Fruit fly (Drosophila melanogaster): ENCODE measurements around the gene RagA-B.

The RagA-B gene

DNA sequence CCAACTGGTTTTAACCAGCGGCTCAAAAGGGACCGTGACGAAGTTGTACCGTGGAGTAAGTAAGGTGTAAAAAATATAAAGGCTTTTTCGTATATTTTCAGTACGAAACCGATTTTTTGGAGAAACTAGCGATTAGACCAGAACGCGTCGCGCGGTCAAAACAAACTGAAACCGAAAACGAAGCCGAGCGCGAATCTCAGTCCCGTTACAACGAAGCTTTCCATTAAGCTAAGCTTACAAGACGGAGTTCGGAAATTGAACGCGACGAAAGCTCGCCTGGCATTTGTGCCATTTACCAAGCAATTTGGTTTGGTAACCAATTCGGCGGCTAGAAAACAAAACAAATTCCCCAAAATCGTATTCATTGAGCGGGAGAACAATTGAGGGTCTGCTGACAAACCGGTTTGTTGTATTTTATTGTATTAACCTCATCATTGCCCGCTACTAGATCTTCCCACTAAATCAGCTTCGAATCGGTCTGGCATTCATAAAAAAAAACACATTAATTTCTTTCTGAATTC, 17.7 kb upstream of the RagA-B start (continued):
- TF ChIP-seq CG8281 (tag; optimal IDR thresholded peaks at IDR 0.05) = no peak
- TF ChIP-seq sc (optimal IDR thresholded peaks at IDR 0.05) = no peak
- no peak for TF ChIP-seq sc (GFP tag; optimal IDR thresholded peaks at IDR 0.05)
- TF ChIP-seq CG13296 (GFP tag; optimal IDR thresholded peaks at IDR 0.05) = no peak
- no peak for TF ChIP-seq p53 (GFP tag; optimal IDR thresholded peaks at IDR 0.05)
- no peak for TF ChIP-seq CG43689 (GFP tag; IDR thresholded peaks at IDR 0.05)
- peak; percentile 89 for TF ChIP-seq CG12769 (tag; optimal IDR thresholded peaks at IDR 0.05)
- TF ChIP-seq CG3995 (GFP tag; optimal IDR thresholded peaks at IDR 0.05) = no peak
- no peak for TF ChIP-seq Eip74EF (GFP tag; optimal IDR thresholded peaks at IDR 0.05)
- TF ChIP-seq C15 (GFP tag; IDR thresholded peaks at IDR 0.05) = no peak
- TF ChIP-seq YL-1 (GFP tag; optimal IDR thresholded peaks at IDR 0.05) = no peak
- no peak for TF ChIP-seq CG1603 (tag; optimal IDR thresholded peaks at IDR 0.05)
- TF ChIP-seq B-H2 (GFP tag; optimal IDR thresholded peaks at IDR 0.05) = peak; percentile 37
- TF ChIP-seq nom (GFP tag; optimal IDR thresholded peaks at IDR 0.05) = no peak
- peak; percentile 11 for TF ChIP-seq CG10543 (GFP tag; optimal IDR thresholded peaks at IDR 0.05)
- peak; percentile 63 for TF ChIP-seq oc (tag; optimal IDR thresholded peaks at IDR 0.05)
- TF ChIP-seq gsb-n (tag; optimal IDR thresholded peaks at IDR 0.05) = peak; percentile 2

DNA sequence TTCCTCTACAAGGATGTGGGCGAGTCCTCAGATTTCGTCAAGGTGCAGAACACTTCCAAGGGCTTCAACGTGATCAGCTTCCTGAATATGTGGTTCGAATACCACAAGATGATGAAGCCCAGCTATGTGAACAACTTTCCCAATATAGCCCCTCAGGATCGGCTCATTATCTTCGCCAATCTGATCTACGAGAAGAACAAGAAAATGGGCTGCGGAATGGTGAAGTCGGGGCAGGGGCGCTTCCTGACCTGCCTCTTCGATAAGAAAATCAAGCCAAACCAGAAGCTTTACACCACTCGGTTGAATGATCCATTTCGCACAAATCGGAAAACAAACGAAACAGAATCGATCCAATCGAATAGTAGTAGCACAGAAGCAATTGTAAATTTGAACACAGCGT, 14.1 kb upstream of the RagA-B start:
- TF ChIP-seq tgo (GFP tag; IDR thresholded peaks at IDR 0.05) (0 out of 3 replicates have a peak, but pooled peaks have one; percentile 17), CG10321 (GFP tag; IDR thresholded peaks at IDR 0.05) (no peak), CG11695 (GFP tag; IDR thresholded peaks at IDR 0.05) (no peak), CG10267 (tag; optimal IDR thresholded peaks at IDR 0.05) (no peak), CG7271 (tag; optimal IDR thresholded peaks at IDR 0.05) (no peak), CG12769 (tag; optimal IDR thresholded peaks at IDR 0.05) (no peak), fd96Cb (tag; optimal IDR thresholded peaks at IDR 0.05) (no peak), maf-S (GFP tag; optimal IDR thresholded peaks at IDR 0.05) (no peak)

DNA sequence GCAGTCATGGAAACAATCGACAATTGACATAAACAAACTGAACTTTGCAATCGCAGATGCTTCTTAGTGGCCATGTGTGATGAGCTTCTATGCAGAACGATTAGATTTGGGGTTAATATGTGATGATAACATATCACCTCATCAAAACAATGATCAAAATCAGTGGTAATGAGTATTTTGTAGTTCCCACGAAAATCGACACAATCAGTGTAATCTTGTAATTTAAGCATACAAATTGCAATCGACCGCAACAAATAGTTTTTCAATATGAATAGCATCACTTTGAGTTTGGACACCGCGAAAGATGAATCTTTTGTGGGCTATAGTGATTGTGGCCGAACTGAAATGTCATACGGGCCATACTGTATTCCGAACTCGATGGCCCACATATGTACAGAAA, 13.3 kb upstream of the RagA-B start, which contains the start of gene CG11977:
TSS of gene CG11977 (plus strand) at position 301 of the 400 bp plus-strand sequence.
- TF ChIP-seq Bgb (GFP tag; IDR thresholded peaks at IDR 0.05; ENCODE audit: partially characterized antibody) (no peak), ftz-f1 (GFP tag; optimal IDR thresholded peaks at IDR 0.05) (no peak), CG7839 (tag; optimal IDR thresholded peaks at IDR 0.05) (no peak), E2f1 (GFP tag; IDR thresholded peaks at IDR 0.05) (no peak), CG18619 (GFP tag; optimal IDR thresholded peaks at IDR 0.05) (no peak)

DNA sequence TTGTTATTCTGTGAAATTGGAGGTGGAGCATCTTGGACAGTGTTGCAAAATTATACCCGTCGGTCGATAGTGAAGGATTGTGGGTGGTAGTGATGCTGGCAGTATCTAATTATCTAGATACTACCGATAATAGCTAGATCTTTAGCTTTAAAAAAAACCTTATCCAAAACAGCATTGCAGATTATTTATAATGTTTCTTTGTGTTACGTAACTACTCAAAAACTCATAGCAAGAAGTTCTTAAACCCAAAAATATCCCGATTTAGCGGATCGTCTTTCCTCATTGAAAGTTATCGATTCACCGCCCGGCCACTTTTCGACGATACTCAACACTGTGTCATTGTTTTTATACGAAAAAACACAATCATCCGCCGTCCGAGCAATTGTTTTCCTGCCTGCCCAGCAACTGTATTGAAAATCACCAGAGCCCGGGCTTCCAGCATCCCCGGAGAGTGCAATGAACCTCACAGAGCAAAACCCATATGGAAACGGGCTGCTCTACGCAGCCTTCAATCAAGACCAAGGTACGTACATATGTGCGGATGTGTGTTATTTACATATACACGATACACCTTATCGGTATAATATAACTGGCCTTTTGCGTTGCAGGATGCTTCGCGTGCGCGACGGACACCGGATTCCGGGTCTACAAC, 8.9 kb upstream of the RagA-B start, which contains the start of gene CG11975:
TSS of gene CG11975 (plus strand) at position 326 of the 652 bp plus-strand sequence.
- TF ChIP-seq Hr3 (GFP tag; optimal IDR thresholded peaks at IDR 0.05) (peak; percentile 73), Rfx (GFP tag; IDR thresholded peaks at IDR 0.05) (peak; percentile 84), ftz-f1 (GFP tag; optimal IDR thresholded peaks at IDR 0.05) (peak; percentile 58), Dbx (GFP tag; IDR thresholded peaks at IDR 0.05) (peak; percentile 81; the same call in 2 of the 3 replicates), gem (tag; optimal IDR thresholded peaks at IDR 0.05) (no peak), CG12299 (tag; optimal IDR thresholded peaks at IDR 0.05) (peak; percentile 49), Ssrp (tag; optimal IDR thresholded peaks at IDR 0.05) (peak; percentile 41), Nf-YB (GFP tag; optimal IDR thresholded peaks at IDR 0.05) (peak; percentile 21), CG17829 (tag; optimal IDR thresholded peaks at IDR 0.05) (peak; percentile 72), CG9609 (GFP tag; optimal IDR thresholded peaks at IDR 0.05) (peak; percentile 79), Bdp1 (GFP tag; optimal IDR thresholded peaks at IDR 0.05) (peak; percentile 75), Fer1 (GFP tag; optimal IDR thresholded peaks at IDR 0.05) (peak; percentile 64), inv (GFP tag; IDR thresholded peaks at IDR 0.05; ENCODE audit: partially characterized antibody) (peak; percentile 63), Sox102F (GFP tag; optimal IDR thresholded peaks at IDR 0.05) (no peak), CG15601 (tag; optimal IDR thresholded peaks at IDR 0.05) (peak; percentile 60), luna (GFP tag; optimal IDR thresholded peaks at IDR 0.05) (peak; percentile 72), NFAT (GFP tag; IDR thresholded peaks at IDR 0.05) (peak; percentile 58)
